Worm (Caenorhabditis elegans) whole organism, L3 larva: ENCODE measurements around the gene F11F1.1.
A peak's percentile ranks its signal among the peaks of the same experiment; 100 is the strongest.

Experiments
- R02D3.7 ChIP-seq: fragments of 150-350 bp; optimal IDR thresholded peaks from 2 replicates; lab custom pipeline; 2014; ENCODE audit warnings: missing biosample characterization, missing genetic modification characterization
- ZK546.5 ChIP-seq: sonication (generic microtip); optimal IDR thresholded peaks from 2 replicates; lab custom pipeline; 2017; ENCODE audit warnings: missing biosample characterization, missing genetic modification characterization
- aly-2 ChIP-seq: fragments of 150-350 bp; optimal IDR thresholded peaks from 2 replicates; lab custom pipeline; 2014; ENCODE audit warnings: missing biosample characterization, missing genetic modification characterization
- ama-1 ChIP-seq: fragments of 150-350 bp; optimal IDR thresholded peaks from 2 replicates; lab custom pipeline; 2018
- ceh-16 ChIP-seq: sonication (generic microtip); optimal IDR thresholded peaks from 2 replicates; lab custom pipeline; 2017; ENCODE audit warnings: missing biosample characterization, missing genetic modification characterization
- ceh-28 ChIP-seq: fragments of 150-350 bp; optimal IDR thresholded peaks from 2 replicates; lab custom pipeline; 2014; ENCODE audit warnings: missing biosample characterization, missing genetic modification reagents, missing genetic modification characterization
- ceh-82 ChIP-seq: fragments of 150-350 bp; optimal IDR thresholded peaks from 2 replicates; lab custom pipeline; 2014; ENCODE audit warnings: missing biosample characterization, missing genetic modification characterization
- ceh-9 ChIP-seq: sonication (generic microtip); optimal IDR thresholded peaks from 2 replicates; lab custom pipeline; 2018; ENCODE audit warnings: missing biosample characterization, missing genetic modification characterization
- egl-27 ChIP-seq: sonication (generic microtip); optimal IDR thresholded peaks from 4 replicates; lab custom pipeline; 2017; ENCODE audit warnings: missing biosample characterization, missing genetic modification reagents, missing genetic modification characterization
- egl-5 ChIP-seq: fragments of 150-350 bp; optimal IDR thresholded peaks from 2 replicates; lab custom pipeline; 2017; ENCODE audit warnings: missing biosample characterization, missing genetic modification reagents, missing genetic modification characterization, inconsistent platforms
- elt-1 ChIP-seq: fragments of 150-350 bp; optimal IDR thresholded peaks from 2 replicates; lab custom pipeline; 2014; ENCODE audit warnings: missing biosample characterization, missing genetic modification characterization
- elt-2 ChIP-seq: sonication (generic microtip); optimal IDR thresholded peaks from 2 replicates; lab custom pipeline; 2016; ENCODE audit warnings: missing genetic modification reagents, mild to moderate bottlenecking, missing genetic modification characterization, missing compliant biosample characterization
- elt-3 ChIP-seq, 3 experiments: fragments of 150-350 bp in 1 of 3; sonication (generic microtip) in 2 of 3; optimal IDR thresholded peaks; 2 replicates in 2 of 3; 4 replicates in 1 of 3; lab custom pipeline; 2014 to 2017; ENCODE audit warnings: missing biosample characterization in 3 of 3, missing genetic modification characterization in 3 of 3
- eor-1 ChIP-seq, 2 experiments: fragments of 150-350 bp; optimal IDR thresholded peaks; 2 replicates each; lab custom pipeline; 2014 to 2018; ENCODE audit warnings: missing biosample characterization in 2 of 2, missing genetic modification characterization in 2 of 2
- fkh-10 ChIP-seq: sonication (generic microtip); optimal IDR thresholded peaks from 2 replicates; lab custom pipeline; 2017; ENCODE audit warnings: missing biosample characterization, missing genetic modification reagents, missing genetic modification characterization
- fkh-2 ChIP-seq: fragments of 150-350 bp; optimal IDR thresholded peaks from 2 replicates; lab custom pipeline; 2014; ENCODE audit warnings: missing biosample characterization, missing genetic modification reagents, missing genetic modification characterization
- fos-1 ChIP-seq: fragments of 150-350 bp; optimal IDR thresholded peaks from 2 replicates; lab custom pipeline; 2014; ENCODE audit warnings: missing biosample characterization, missing genetic modification characterization
- hmg-11 ChIP-seq: sonication (generic microtip); optimal IDR thresholded peaks from 2 replicates; lab custom pipeline; 2016; ENCODE audit warnings: missing genetic modification characterization, missing compliant biosample characterization
- jun-1 ChIP-seq: fragments of 150-350 bp; optimal IDR thresholded peaks from 2 replicates; lab custom pipeline; 2014; ENCODE audit warnings: missing biosample characterization, missing genetic modification reagents, missing genetic modification characterization
- lin-15B ChIP-seq: fragments of 150-350 bp; optimal IDR thresholded peaks from 2 replicates; lab custom pipeline; 2014; ENCODE audit warnings: missing biosample characterization, missing genetic modification characterization
- lin-39 ChIP-seq: fragments of 150-350 bp; optimal IDR thresholded peaks from 2 replicates; lab custom pipeline; 2018; ENCODE audit warnings: missing biosample characterization, missing genetic modification reagents, missing genetic modification characterization
- mml-1 ChIP-seq: fragments of 150-350 bp; sonication (generic microtip); optimal IDR thresholded peaks from 3 replicates; lab custom pipeline; 2014; ENCODE audit warnings: missing biosample characterization, missing genetic modification characterization
- nfya-1 ChIP-seq: sonication (generic microtip); optimal IDR thresholded peaks from 2 replicates; lab custom pipeline; 2017; ENCODE audit warnings: missing genetic modification characterization, mild to moderate bottlenecking, missing compliant biosample characterization, antibody characterized with exemption, moderate library complexity; ENCODE audit not compliant: insufficient read depth
- nhr-11 ChIP-seq: fragments of 150-350 bp; optimal IDR thresholded peaks from 2 replicates; lab custom pipeline; 2014; ENCODE audit warnings: missing biosample characterization, missing genetic modification characterization
- nhr-12 ChIP-seq: fragments of 150-350 bp; optimal IDR thresholded peaks from 2 replicates; lab custom pipeline; 2014; ENCODE audit warnings: missing biosample characterization, missing genetic modification characterization
- nhr-23 ChIP-seq: fragments of 150-350 bp; optimal IDR thresholded peaks from 2 replicates; lab custom pipeline; 2014; ENCODE audit warnings: missing biosample characterization, missing genetic modification reagents, missing genetic modification characterization
- nhr-237 ChIP-seq: fragments of 150-350 bp; optimal IDR thresholded peaks from 2 replicates; lab custom pipeline; 2014; ENCODE audit warnings: missing biosample characterization, missing genetic modification characterization
- nhr-25 ChIP-seq: sonication (generic microtip); optimal IDR thresholded peaks from 2 replicates; lab custom pipeline; 2017; ENCODE audit warnings: missing biosample characterization, missing genetic modification characterization
- nhr-28 ChIP-seq: fragments of 150-350 bp; optimal IDR thresholded peaks from 2 replicates; lab custom pipeline; 2014; ENCODE audit warnings: missing biosample characterization, missing genetic modification characterization
- nhr-43 ChIP-seq: sonication (generic microtip); optimal IDR thresholded peaks from 2 replicates; lab custom pipeline; 2016; ENCODE audit warnings: mild to moderate bottlenecking, missing genetic modification characterization, missing compliant biosample characterization; ENCODE audit not compliant: poor library complexity, severe bottlenecking
- nhr-67 ChIP-seq: fragments of 150-350 bp; optimal IDR thresholded peaks from 2 replicates; lab custom pipeline; 2014; ENCODE audit warnings: missing biosample characterization, missing genetic modification characterization
- pha-4 ChIP-seq: fragments of 150-350 bp; optimal IDR thresholded peaks from 2 replicates; lab custom pipeline; 2014; ENCODE audit warnings: missing biosample characterization, missing genetic modification reagents, missing genetic modification characterization
- sea-2 ChIP-seq: fragments of 150-350 bp; sonication (generic microtip); optimal IDR thresholded peaks from 4 replicates; lab custom pipeline; 2014; ENCODE audit warnings: missing biosample characterization, missing genetic modification reagents, missing genetic modification characterization
- skn-1 ChIP-seq: fragments of 150-350 bp; optimal IDR thresholded peaks from 2 replicates; lab custom pipeline; 2014; ENCODE audit warnings: missing biosample characterization, missing genetic modification characterization
- tbx-2 ChIP-seq: sonication (generic microtip); optimal IDR thresholded peaks from 2 replicates; lab custom pipeline; 2016; ENCODE audit warnings: mild to moderate bottlenecking, missing genetic modification characterization, missing compliant biosample characterization
- unc-62 ChIP-seq: fragments of 150-350 bp; sonication (generic microtip); optimal IDR thresholded peaks from 4 replicates; lab custom pipeline; 2014; ENCODE audit warnings: missing biosample characterization, missing genetic modification reagents, missing genetic modification characterization
- zag-1 ChIP-seq: fragments of 150-350 bp; optimal IDR thresholded peaks from 2 replicates; lab custom pipeline; 2014; ENCODE audit warnings: missing biosample characterization, missing genetic modification characterization
- ztf-4 ChIP-seq: fragments of 150-350 bp; optimal IDR thresholded peaks from 2 replicates; lab custom pipeline; 2014; ENCODE audit warnings: missing biosample characterization, missing genetic modification characterization

F11F1.1 gene

DNA sequence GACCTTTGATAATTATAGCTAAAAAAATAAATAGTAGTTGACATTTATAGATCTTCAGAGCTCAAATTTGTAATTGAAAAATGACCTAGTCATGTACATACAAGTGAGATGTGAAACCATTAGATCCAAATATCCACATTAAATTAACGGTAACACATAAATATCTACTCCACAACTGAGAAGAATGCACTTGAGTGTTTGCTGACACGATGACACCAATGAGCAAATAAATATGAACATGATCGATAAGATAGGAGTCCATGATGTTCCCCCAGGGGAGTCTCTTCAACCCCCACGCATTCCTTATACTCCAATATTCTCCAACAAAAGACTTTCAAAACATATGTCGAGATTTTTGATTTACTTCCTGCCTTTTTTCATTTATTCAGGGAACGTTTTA lies 9.1 kb downstream of the F11F1.1 start, which contains the start of gene ttr-52:
Gene ttr-52 (plus strand): TSS at position 301 of the 400 bp plus-strand sequence.
- TF ChIP-seq nhr-11 (tag; lab: Kevin White, UChicago) (no peak), eor-1 (tag; optimal IDR thresholded peaks at IDR 0.05; lab: Kevin White, UChicago) (no peak), pha-4 (tag; lab: Kevin White, UChicago) (no peak), nhr-23 (tag; lab: Kevin White, UChicago) (no peak), unc-62 (GFP tag; lab: Kevin White, UChicago) (no peak), egl-5 (tag; lab: Kevin White, UChicago) (no peak), ceh-28 (tag; lab: Kevin White, UChicago) (no peak), hmg-11 (tag; lab: Kevin White, UChicago) (no peak), fkh-2 (tag; lab: Kevin White, UChicago) (no peak), ceh-16 (no peak), tbx-2 (no peak), elt-1 (no peak), mml-1 (tag; lab: Kevin White, UChicago) (no peak), fos-1 (tag; lab: Kevin White, UChicago) (no peak), ZK546.5 (tag; lab: Kevin White, UChicago) (no peak), fkh-10 (GFP tag; lab: Kevin White, UChicago) (no peak), ceh-82 (tag; lab: Kevin White, UChicago) (no peak), elt-3 (tag; optimal IDR thresholded peaks at IDR 0.05; lab: Kevin White, UChicago) (no peak)

ce11 chrIII:13405504-13405903 lies 10.1 kb downstream of the F11F1.1 start, which contains the start of gene nas-1:
Gene nas-1 (plus strand): TSS chrIII:13405804.
- TF ChIP-seq ceh-82 (tag; lab: Kevin White, UChicago) (no peak), elt-2 (tag; lab: Kevin White, UChicago) (no peak), nhr-25 (tag; lab: Kevin White, UChicago) (no peak), ceh-28 (tag; lab: Kevin White, UChicago) (no peak), nhr-67 (tag; lab: Kevin White, UChicago) (no peak), zag-1 (tag; lab: Kevin White, UChicago) (no peak), jun-1 (tag; lab: Kevin White, UChicago) (no peak), ceh-9 (tag; lab: Kevin White, UChicago) (no peak), skn-1 (tag; lab: Kevin White, UChicago) (no peak), pha-4 (tag; lab: Kevin White, UChicago) (no peak), nhr-12 (tag; lab: Kevin White, UChicago) (no peak), elt-1 (no peak)

DNA sequence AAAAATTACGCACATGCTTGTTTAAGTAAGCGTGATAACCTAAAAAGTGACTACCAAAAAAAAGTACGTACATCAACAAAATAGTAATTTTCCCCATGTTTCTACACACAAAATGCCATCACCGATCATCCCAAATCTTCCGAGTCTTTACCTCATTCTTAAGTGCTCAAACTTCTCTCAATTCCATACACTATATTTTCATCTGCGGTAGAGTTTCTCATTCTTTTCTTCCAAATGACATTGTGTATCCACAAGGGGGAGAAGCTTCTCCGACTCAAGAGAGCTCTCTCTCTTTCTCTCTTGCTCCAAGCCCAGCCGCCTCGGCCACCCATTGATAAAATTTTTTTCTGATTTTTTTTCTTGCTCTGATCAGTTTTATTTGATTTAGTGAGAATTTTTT lies 14.1 kb downstream of the F11F1.1 start, which contains the start of gene myo-6:
Gene myo-6 (plus strand): TSS at position 301 of the 400 bp plus-strand sequence.
- TF ChIP-seq pha-4 (tag; lab: Kevin White, UChicago) (peak; percentile 18), fkh-2 (tag; lab: Kevin White, UChicago) (no peak)
- TF ChIP-seq, all 47 proteins: peak for 1

DNA sequence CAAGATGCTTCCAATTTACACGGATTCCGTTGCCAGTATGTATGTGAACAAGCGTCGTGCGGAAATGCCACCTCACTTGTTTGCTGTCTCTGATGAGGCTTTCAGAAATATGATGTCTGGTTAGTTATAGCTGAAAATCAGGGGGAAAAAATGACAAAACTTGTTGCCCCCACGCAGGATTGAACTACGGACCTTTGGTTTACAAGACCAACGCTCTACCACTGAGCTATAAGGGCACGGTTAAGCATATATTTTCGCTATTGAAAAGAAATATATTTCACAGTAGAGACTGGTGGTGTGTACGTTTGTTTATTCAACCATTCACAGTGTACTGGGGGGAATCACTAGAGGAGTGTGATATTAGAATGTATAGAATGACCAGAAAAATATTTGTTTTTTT lies 15.8 kb downstream of the F11F1.1 start:
- no peak for TF ChIP-seq nhr-237
- no peak for TF ChIP-seq ztf-4
- TF ChIP-seq zag-1 (tag; lab: Kevin White, UChicago), result no peak
- TF ChIP-seq R02D3.7 (tag; lab: Kevin White, UChicago), result no peak

- no peak for TF ChIP-seq ceh-28 (tag; lab: Kevin White, UChicago)
- TF ChIP-seq nhr-28 (tag; lab: Kevin White, UChicago), result no peak
- no peak for TF ChIP-seq fkh-10 (GFP tag; lab: Kevin White, UChicago)
- TF ChIP-seq lin-39 (tag; lab: Kevin White, UChicago), result no peak
- TF ChIP-seq nhr-67 (tag; lab: Kevin White, UChicago), result no peak
- TF ChIP-seq elt-3 (tag; optimal IDR thresholded peaks at IDR 0.05; lab: Kevin White, UChicago), result no peak
- TF ChIP-seq elt-1, result no peak
- no peak for TF ChIP-seq hmg-11 (tag; lab: Kevin White, UChicago)
- TF ChIP-seq skn-1 (tag; lab: Kevin White, UChicago), result no peak
- no peak for TF ChIP-seq ztf-4
- no peak for TF ChIP-seq elt-2 (tag; lab: Kevin White, UChicago)
- TF ChIP-seq nhr-23 (tag; lab: Kevin White, UChicago), result no peak
- no peak for TF ChIP-seq tbx-2
These were observed 23.6 kb downstream of the F11F1.1 start for ce11 chrIII:13418975-13419374.

DNA sequence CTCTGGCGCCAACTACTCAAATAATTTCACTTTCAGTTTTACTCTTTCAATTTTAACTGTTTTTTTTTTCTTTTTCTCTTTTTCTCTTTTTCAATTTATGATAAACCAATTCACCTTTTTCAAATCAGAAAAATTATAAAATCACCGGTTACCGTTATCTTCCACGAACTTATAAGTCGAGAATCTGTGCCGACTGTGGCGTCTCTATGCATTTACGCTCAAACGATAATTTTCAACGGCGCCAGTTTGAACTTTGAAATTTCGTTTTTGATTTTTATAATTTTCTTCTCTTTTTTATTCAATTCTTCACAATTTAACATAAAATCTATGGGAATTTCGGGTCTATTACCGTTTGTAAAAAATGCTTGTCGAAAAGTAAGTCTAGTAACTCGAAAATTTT lies 28.1 kb downstream of the F11F1.1 start, which contains the start of gene exo-1:
Gene exo-1 (plus strand): TSS at position 101 of the 400 bp plus-strand sequence.
- TF ChIP-seq aly-2 (tag; lab: Kevin White, UChicago) (no peak), lin-39 (tag; lab: Kevin White, UChicago) (no peak), egl-27 (no peak), egl-5 (tag; lab: Kevin White, UChicago) (no peak), nhr-67 (tag; lab: Kevin White, UChicago) (no peak), fos-1 (tag; lab: Kevin White, UChicago) (no peak), eor-1 (tag; optimal IDR thresholded peaks at IDR 0.05; lab: Kevin White, UChicago) (no peak), ztf-4 (no peak), nfya-1 (tag; lab: Kevin White, UChicago) (peak; percentile 70), nhr-43 (tag; lab: Kevin White, UChicago) (no peak), nhr-25 (tag; lab: Kevin White, UChicago) (peak; percentile 54), fkh-2 (tag; lab: Kevin White, UChicago) (no peak), ama-1 (lab: Kevin White, UChicago) (no peak), jun-1 (tag; lab: Kevin White, UChicago) (no peak), lin-15B (tag; lab: Kevin White, UChicago) (peak; percentile 81), nhr-28 (tag; lab: Kevin White, UChicago) (no peak), sea-2 (GFP tag; lab: Kevin White, UChicago) (no peak), zag-1 (tag; lab: Kevin White, UChicago) (no peak), ceh-9 (tag; lab: Kevin White, UChicago) (no peak), elt-1 (no peak), hmg-11 (tag; lab: Kevin White, UChicago) (no peak), ceh-28 (tag; lab: Kevin White, UChicago) (peak; percentile 71), nhr-23 (tag; lab: Kevin White, UChicago) (peak; percentile 82)
